Fruit fly (Drosophila melanogaster): ENCODE results near the gene Irk3.

Irk3 gene

dm6 chr2L:18735553-18736167 is 22.1 kb upstream of the Irk3 start (continued):
- TF ChIP-seq gsb-n (tag; optimal IDR thresholded peaks at IDR 0.05) (no peak), gce (GFP tag; IDR thresholded peaks at IDR 0.05) (no peak), Rfx (GFP tag; IDR thresholded peaks at IDR 0.05) (0 out of 2 replicates have a peak, but pooled peaks have one; percentile 18), Ets97D (GFP tag; optimal IDR thresholded peaks at IDR 0.05) (no peak), chinmo (GFP tag; IDR thresholded peaks at IDR 0.05; ENCODE audit: partially characterized antibody) (0 out of 4 replicates have a peak, but pooled peaks have one; percentile 43), Deaf1 (tag; optimal IDR thresholded peaks at IDR 0.05) (peak; percentile 94), Nf-YC (tag; optimal IDR thresholded peaks at IDR 0.05) (peak; percentile 97), MESR4 (GFP tag; optimal IDR thresholded peaks at IDR 0.05) (no peak), bigmax (GFP tag; optimal IDR thresholded peaks at IDR 0.05) (no peak), Drgx (GFP tag; IDR thresholded peaks at IDR 0.05) (0 out of 2 replicates have a peak, but pooled peaks have one; percentile 15), cwo (GFP tag; optimal IDR thresholded peaks at IDR 0.05) (no peak), Side (GFP tag; optimal IDR thresholded peaks at IDR 0.05) (no peak), tio (GFP tag; optimal IDR thresholded peaks at IDR 0.05) (no peak), Dll (GFP tag; IDR thresholded peaks at IDR 0.05; ENCODE audit: partially characterized antibody) (0 out of 4 replicates have a peak, but pooled peaks have one; percentile 23), Nf-YB (GFP tag; optimal IDR thresholded peaks at IDR 0.05) (peak; percentile 97), esg (GFP tag; conservative IDR thresholded peaks at IDR 0.05) (no peak), pita (GFP tag; optimal IDR thresholded peaks at IDR 0.05) (no peak), crol (GFP tag; IDR thresholded peaks at IDR 0.05) (peak; percentile 71), gfzf (GFP tag; optimal IDR thresholded peaks at IDR 0.05) (no peak), zen2 (GFP tag; IDR thresholded peaks at IDR 0.05; ENCODE audit: partially characterized antibody) (0 out of 3 replicates have a peak, but pooled peaks have one; percentile 9), CG6654 (GFP tag; optimal IDR thresholded peaks at IDR 0.05) (no peak), D19B (GFP tag; optimal IDR thresholded peaks at IDR 0.05) (no peak), sug (tag; optimal IDR thresholded peaks at IDR 0.05) (no peak), pros (GFP tag; optimal IDR thresholded peaks at IDR 0.05) (no peak), Med (GFP tag) (peak; percentile 33), Jarid2 (GFP tag; optimal IDR thresholded peaks at IDR 0.05) (peak; percentile 42), z (GFP tag; IDR thresholded peaks at IDR 0.05) (peak; percentile 34; the same call in 1 of the 3 replicates), CG1832 (GFP tag; optimal IDR thresholded peaks at IDR 0.05) (no peak), Dfd (GFP tag; optimal IDR thresholded peaks at IDR 0.05) (peak in 1 of 2 experiments; percentile 22), CG6175 (GFP tag; IDR thresholded peaks at IDR 0.05) (peak; percentile 69; the same call in 1 of the 3 replicates), cad (GFP tag; optimal IDR thresholded peaks at IDR 0.05) (peak; percentile 3), CG42726 (GFP tag; IDR thresholded peaks at IDR 0.05; ENCODE audit: partially characterized antibody) (no peak), H15 (GFP tag; IDR thresholded peaks at IDR 0.05) (0 out of 3 replicates have a peak, but pooled peaks have one; percentile 8), CG9817 (tag; optimal IDR thresholded peaks at IDR 0.05) (no peak), prd (optimal IDR thresholded peaks at IDR 0.05) (no peak), prd (GFP tag; IDR thresholded peaks at IDR 0.05) (no peak), CG32772 (GFP tag; IDR thresholded peaks at IDR 0.05) (no peak), CG14860 (GFP tag; IDR thresholded peaks at IDR 0.05; ENCODE audit: partially characterized antibody) (no peak), BtbVII (GFP tag; optimal IDR thresholded peaks at IDR 0.05) (no peak), CG2199 (GFP tag; IDR thresholded peaks at IDR 0.05) (peak; percentile 86), CG7372 (GFP tag; IDR thresholded peaks at IDR 0.05) (no peak), phol (tag; optimal IDR thresholded peaks at IDR 0.05) (no peak), cg (GFP tag; optimal IDR thresholded peaks at IDR 0.05) (peak; percentile 80), CG7556 (GFP tag; optimal IDR thresholded peaks at IDR 0.05) (no peak)

Data from whole organism, embryonic.